Fruit fly (Drosophila melanogaster): ENCODE measurements around the gene CG8031.

Gene CG8031

dm6 chr3R:12997550-12998233 lies 13.4 kb downstream of the CG8031 start, which contains the start of the genes CG17327, CG44194 and CG7518 (continued):
- TF ChIP-seq emc (GFP tag; optimal IDR thresholded peaks at IDR 0.05) (no peak), CG4617 (GFP tag; optimal IDR thresholded peaks at IDR 0.05; ENCODE audit: borderline replicate concordance) (peak; percentile 58), stc (GFP tag; IDR thresholded peaks at IDR 0.05) (no peak), CG3995 (GFP tag; optimal IDR thresholded peaks at IDR 0.05) (peak; percentile 83), mam (GFP tag; optimal IDR thresholded peaks at IDR 0.05) (peak; percentile 27), Opbp (GFP tag; IDR thresholded peaks at IDR 0.05; ENCODE audit: partially characterized antibody) (peak; percentile 47; the same call in 1 of the 3 replicates), CG9215 (GFP tag; IDR thresholded peaks at IDR 0.05) (no peak), vvl (GFP tag; IDR thresholded peaks at IDR 0.05) (peak; percentile 21; the same call in 1 of the 2 replicates), tin (GFP tag; optimal IDR thresholded peaks at IDR 0.05) (peak; percentile 18), CG3847 (GFP tag; IDR thresholded peaks at IDR 0.05) (peak; percentile 24; the same call in 1 of the 2 replicates), HmgZ (tag; optimal IDR thresholded peaks at IDR 0.05) (peak; percentile 2), CG3838 (GFP tag; optimal IDR thresholded peaks at IDR 0.05) (no peak), vfl (GFP tag; optimal IDR thresholded peaks at IDR 0.05) (no peak), C15 (GFP tag; IDR thresholded peaks at IDR 0.05) (no peak)

dm6 chr3R:12995522-12995921 lies 15.6 kb downstream of the CG8031 start, which contains the start of gene CG7488:
Gene CG7488 (plus strand): TSS chr3R:12995620.
- TF ChIP-seq Adf1 (GFP tag; IDR thresholded peaks at IDR 0.05) (no peak), lola (GFP tag; optimal IDR thresholded peaks at IDR 0.05) (no peak), sens (GFP tag) (peak; percentile 76), CG2129 (GFP tag; IDR thresholded peaks at IDR 0.05; ENCODE audit: partially characterized antibody) (peak; percentile 66), Atf3 (GFP tag; optimal IDR thresholded peaks at IDR 0.05) (no peak), unc-4 (GFP tag; IDR thresholded peaks at IDR 0.05; ENCODE audit: partially characterized antibody) (peak; percentile 86), Awh (GFP tag; IDR thresholded peaks at IDR 0.05) (no peak), Dp (GFP tag; optimal IDR thresholded peaks at IDR 0.05) (peak; percentile 91), Med (GFP tag) (peak; percentile 57), ato (GFP tag; IDR thresholded peaks at IDR 0.05; ENCODE audit: partially characterized antibody) (peak; percentile 61; the same call in 1 of the 2 replicates), Nf-YA (GFP tag; IDR thresholded peaks at IDR 0.05) (no peak), Ssrp (tag; optimal IDR thresholded peaks at IDR 0.05) (no peak), bbx (GFP tag; IDR thresholded peaks at IDR 0.05; ENCODE audit: partially characterized antibody) (peak; percentile 87), knrl (GFP tag; IDR thresholded peaks at IDR 0.05; ENCODE audit: partially characterized antibody) (peak; percentile 60; the same call in 2 of the 3 replicates), az2 (GFP tag; optimal IDR thresholded peaks at IDR 0.05) (no peak), HLH4C (GFP tag; IDR thresholded peaks at IDR 0.05; ENCODE audit: partially characterized antibody) (peak; percentile 89), CG9437 (GFP tag; optimal IDR thresholded peaks at IDR 0.05) (peak; percentile 25), Mes4 (GFP tag; optimal IDR thresholded peaks at IDR 0.05) (no peak), Bgb (GFP tag; IDR thresholded peaks at IDR 0.05; ENCODE audit: partially characterized antibody) (peak; percentile 85), stwl (tag; optimal IDR thresholded peaks at IDR 0.05) (peak; percentile 26), vfl (GFP tag; optimal IDR thresholded peaks at IDR 0.05) (no peak), CG12236 (GFP tag; optimal IDR thresholded peaks at IDR 0.05) (no peak), cato (GFP tag; optimal IDR thresholded peaks at IDR 0.05; ENCODE audit: borderline replicate concordance) (no peak), pzg (GFP tag; optimal IDR thresholded peaks at IDR 0.05) (peak; percentile 48), hbn (GFP tag; IDR thresholded peaks at IDR 0.05; ENCODE audit: partially characterized antibody) (peak; percentile 84), Pdp1 (GFP tag; optimal IDR thresholded peaks at IDR 0.05) (peak in 1 of 2 experiments; percentile 86), CG10267 (tag; optimal IDR thresholded peaks at IDR 0.05) (no peak), CG12659 (GFP tag; optimal IDR thresholded peaks at IDR 0.05) (peak; percentile 17), peb (GFP tag; IDR thresholded peaks at IDR 0.05) (no peak), CG13287 (GFP tag; IDR thresholded peaks at IDR 0.05; ENCODE audit: partially characterized antibody) (peak; percentile 92), Hmr (GFP tag; optimal IDR thresholded peaks at IDR 0.05) (no peak), CG17186 (GFP tag; optimal IDR thresholded peaks at IDR 0.05) (peak; percentile 50), inv (GFP tag; IDR thresholded peaks at IDR 0.05; ENCODE audit: partially characterized antibody) (peak; percentile 38; the same call in 1 of the 2 replicates), amos (GFP tag; IDR thresholded peaks at IDR 0.05; ENCODE audit: partially characterized antibody) (peak; percentile 72; the same call in 1 of the 2 replicates)
